Fruit fly (Drosophila melanogaster) whole organism, embryonic: Measurements from ENCODE around the gene TFAM.

Experiments
- Abd-B ChIP-seq: fragments of 200-800 bp; sonication (Bioruptor generic); optimal IDR thresholded peaks from 2 replicates; lab custom pipeline; 2018; ENCODE audit warnings: missing biosample characterization, mild to moderate bottlenecking, missing genetic modification characterization, moderate library complexity
- Bteb2 ChIP-seq: fragments of 200-800 bp; sonication (Bioruptor generic); optimal IDR thresholded peaks from 2 replicates; lab custom pipeline; 2016; ENCODE audit warnings: missing biosample characterization, missing genetic modification characterization
- CG12104 ChIP-seq: fragments of 200-800 bp; sonication (Bioruptor generic); optimal IDR thresholded peaks from 3 replicates; lab custom pipeline; 2016; ENCODE audit warnings: missing biosample characterization, missing genetic modification characterization
- CG12155 ChIP-seq: fragments of 200-800 bp; sonication (Bioruptor generic); optimal IDR thresholded peaks from 3 replicates; lab custom pipeline; 2016; ENCODE audit warnings: missing biosample characterization, missing genetic modification characterization
- CG12236 ChIP-seq: fragments of 200-800 bp; sonication (Bioruptor generic); optimal IDR thresholded peaks from 2 replicates; lab custom pipeline; 2016; ENCODE audit warnings: missing biosample characterization, missing genetic modification characterization
- CG12769 ChIP-seq: fragments of 200-800 bp; sonication (Bioruptor generic); optimal IDR thresholded peaks from 2 replicates; lab custom pipeline; 2019; ENCODE audit warnings: missing biosample characterization, mild to moderate bottlenecking, missing genetic modification characterization, moderate library complexity
- CG13296 ChIP-seq: fragments of 200-800 bp; sonication (Bioruptor generic); optimal IDR thresholded peaks from 3 replicates; lab custom pipeline; 2018; ENCODE audit warnings: missing biosample characterization, mild to moderate bottlenecking, missing genetic modification characterization
- CG16813 ChIP-seq: fragments of 200-800 bp; sonication (Bioruptor generic); IDR thresholded peaks from 3 replicates; pipeline ENCODE4 v1.3.6; 2022; ENCODE audit warnings: missing biosample characterization, missing genetic modification characterization; ENCODE audit not compliant: partially characterized antibody
- CG17568 ChIP-seq: fragments of 200-800 bp; sonication (Bioruptor generic); optimal IDR thresholded peaks from 2 replicates; lab custom pipeline; 2018; ENCODE audit warnings: missing biosample characterization, mild to moderate bottlenecking, missing genetic modification characterization, moderate library complexity
- CG18262 ChIP-seq: fragments of 200-800 bp; optimal IDR thresholded peaks from 3 replicates; lab custom pipeline; 2019; ENCODE audit warnings: missing biosample characterization, mild to moderate bottlenecking, missing genetic modification characterization, moderate library complexity
- CG18619 ChIP-seq: fragments of 200-800 bp; sonication (Bioruptor generic); optimal IDR thresholded peaks from 3 replicates; lab custom pipeline; 2017; ENCODE audit warnings: missing biosample characterization, mild to moderate bottlenecking, missing genetic modification characterization
- CG30403 ChIP-seq: fragments of 200-800 bp; sonication (Bioruptor generic); optimal IDR thresholded peaks from 3 replicates; lab custom pipeline; 2016; ENCODE audit warnings: missing biosample characterization, missing genetic modification characterization
- CG31388 ChIP-seq: fragments of 200-800 bp; sonication (Bioruptor generic); optimal IDR thresholded peaks from 2 replicates; lab custom pipeline; 2016; ENCODE audit warnings: missing biosample characterization, missing genetic modification characterization
- CG31441 ChIP-seq: fragments of 200-800 bp; sonication (Bioruptor generic); IDR thresholded peaks from 2 replicates; pipeline ENCODE4 v1.3.6; 2022; ENCODE audit warnings: missing biosample characterization, missing genetic modification characterization
- CG3281 ChIP-seq: fragments of 200-800 bp; sonication (Bioruptor generic); optimal IDR thresholded peaks from 3 replicates; lab custom pipeline; 2017; ENCODE audit warnings: missing biosample characterization, mild to moderate bottlenecking, missing genetic modification characterization
- CG34224 ChIP-seq: fragments of 200-800 bp; sonication (Bioruptor generic); IDR thresholded peaks from 3 replicates; pipeline ENCODE4 v1.3.6; 2022; ENCODE audit warnings: missing biosample characterization, missing genetic modification characterization; ENCODE audit not compliant: partially characterized antibody
- CG3847 ChIP-seq: fragments of 200-800 bp; sonication (Bioruptor generic); IDR thresholded peaks from 2 replicates; pipeline ENCODE4 v1.3.6; 2022; ENCODE audit warnings: missing biosample characterization, missing genetic modification characterization
- CG43689 ChIP-seq: fragments of 200-800 bp; sonication (Bioruptor generic); IDR thresholded peaks from 2 replicates; pipeline ENCODE4 v1.3.6; 2022; ENCODE audit warnings: missing biosample characterization, missing genetic modification characterization
- CG4424 ChIP-seq: fragments of 200-800 bp; sonication (Bioruptor generic); optimal IDR thresholded peaks from 3 replicates; lab custom pipeline; 2016; ENCODE audit warnings: missing biosample characterization, missing genetic modification characterization
- CG7928 ChIP-seq: fragments of 200-800 bp; sonication (Bioruptor generic); optimal IDR thresholded peaks from 2 replicates; lab custom pipeline; 2017; ENCODE audit warnings: missing biosample characterization, mild to moderate bottlenecking, missing genetic modification characterization
- CG9437 ChIP-seq: fragments of 200-800 bp; sonication (Bioruptor generic); optimal IDR thresholded peaks from 2 replicates; lab custom pipeline; 2018; ENCODE audit warnings: missing biosample characterization, mild to moderate bottlenecking, missing genetic modification characterization
- CG9727 ChIP-seq: fragments of 200-800 bp; sonication (Bioruptor generic); optimal IDR thresholded peaks from 3 replicates; lab custom pipeline; 2017; ENCODE audit warnings: missing biosample characterization, mild to moderate bottlenecking, missing genetic modification characterization
- HHEX ChIP-seq: fragments of 200-800 bp; sonication (Bioruptor generic); optimal IDR thresholded peaks from 3 replicates; lab custom pipeline; 2017; ENCODE audit warnings: missing biosample characterization, mild to moderate bottlenecking, missing genetic modification characterization, missing genetic modification reagents
- MBD-R2 ChIP-seq: fragments of 200-800 bp; sonication (Bioruptor generic); IDR thresholded peaks from 2 replicates; pipeline ENCODE4 v1.3.6; 2022; ENCODE audit warnings: missing biosample characterization, missing genetic modification characterization
- Opbp ChIP-seq: fragments of 200-800 bp; sonication (Bioruptor generic); IDR thresholded peaks from 3 replicates; pipeline ENCODE4 v1.3.6; 2022; ENCODE audit warnings: missing biosample characterization, missing genetic modification characterization; ENCODE audit not compliant: partially characterized antibody
- Ptx1 ChIP-seq: fragments of 200-800 bp; sonication (Bioruptor generic); IDR thresholded peaks from 2 replicates; pipeline ENCODE4 v1.3.6; 2022; ENCODE audit warnings: missing biosample characterization, missing genetic modification characterization
- Scr ChIP-seq: fragments of 200-800 bp; sonication (Bioruptor generic); IDR thresholded peaks from 2 replicates; pipeline ENCODE4 v1.3.6; 2022; ENCODE audit warnings: missing biosample characterization, missing genetic modification characterization; ENCODE audit not compliant: partially characterized antibody
- TFAM ChIP-seq: fragments of 200-800 bp; sonication (Bioruptor generic); optimal IDR thresholded peaks from 2 replicates; lab custom pipeline; 2017; ENCODE audit warnings: missing biosample characterization, missing genetic modification characterization, inconsistent platforms
- Taf1 ChIP-seq: fragments of 200-800 bp; sonication (Bioruptor generic); IDR thresholded peaks from 2 replicates; pipeline ENCODE4 v1.3.6; 2022; ENCODE audit warnings: missing biosample characterization, missing genetic modification characterization
- Xbp1 ChIP-seq: fragments of 200-800 bp; sonication (Bioruptor generic); optimal IDR thresholded peaks from 3 replicates; lab custom pipeline; 2016; ENCODE audit warnings: missing biosample characterization, mild to moderate bottlenecking, missing genetic modification characterization
- ato ChIP-seq: fragments of 200-800 bp; sonication (Bioruptor generic); IDR thresholded peaks from 2 replicates; pipeline ENCODE4 v1.3.6; 2022; ENCODE audit warnings: missing biosample characterization, missing genetic modification characterization; ENCODE audit not compliant: partially characterized antibody
- chinmo ChIP-seq: fragments of 200-800 bp; sonication (Bioruptor generic); IDR thresholded peaks from 4 replicates; pipeline ENCODE4 v1.3.6; 2022; ENCODE audit warnings: missing biosample characterization, missing genetic modification characterization; ENCODE audit not compliant: partially characterized antibody
- ems ChIP-seq: fragments of 200-800 bp; sonication (Bioruptor generic); optimal IDR thresholded peaks from 3 replicates; lab custom pipeline; 2016; ENCODE audit warnings: missing biosample characterization, missing genetic modification characterization
- eve ChIP-seq, 2 experiments: fragments of >200 bp; optimal IDR thresholded peaks; 2 replicates each; lab custom pipeline; 2017; ENCODE audit warnings: missing biosample characterization in 2 of 2, missing genetic modification characterization in 2 of 2
- ewg ChIP-seq: fragments of 200-800 bp; sonication (Bioruptor generic); optimal IDR thresholded peaks from 3 replicates; lab custom pipeline; 2017; ENCODE audit warnings: mild to moderate bottlenecking, missing biosample characterization, missing genetic modification reagents, missing genetic modification characterization
- gcm ChIP-seq: fragments of 200-800 bp; sonication (Bioruptor generic); optimal IDR thresholded peaks from 2 replicates; lab custom pipeline; 2019; ENCODE audit warnings: missing biosample characterization, mild to moderate bottlenecking, missing genetic modification characterization, moderate library complexity
- grau ChIP-seq: fragments of 200-800 bp; optimal IDR thresholded peaks from 3 replicates; lab custom pipeline; 2019; ENCODE audit warnings: missing biosample characterization, mild to moderate bottlenecking, missing genetic modification characterization, moderate library complexity
- gro ChIP-seq: fragments of 200-800 bp; sonication (Bioruptor generic); optimal IDR thresholded peaks from 2 replicates; lab custom pipeline; 2016; ENCODE audit warnings: missing biosample characterization, missing genetic modification characterization
- ham ChIP-seq: fragments of 200-800 bp; sonication (Bioruptor generic); IDR thresholded peaks from 2 replicates; pipeline ENCODE4 v1.3.6; 2022; ENCODE audit warnings: missing biosample characterization, missing genetic modification characterization
- ind ChIP-seq: fragments of 200-800 bp; sonication (Bioruptor generic); optimal IDR thresholded peaks from 3 replicates; lab custom pipeline; 2016; ENCODE audit warnings: missing biosample characterization, missing genetic modification characterization
- inv ChIP-seq: fragments of 200-800 bp; sonication (Bioruptor generic); IDR thresholded peaks from 2 replicates; pipeline ENCODE4 v1.3.6; 2022; ENCODE audit warnings: missing biosample characterization, missing genetic modification characterization; ENCODE audit not compliant: partially characterized antibody
- jumu ChIP-seq: fragments of 200-800 bp; sonication (Bioruptor generic); optimal IDR thresholded peaks from 3 replicates; lab custom pipeline; 2016; ENCODE audit warnings: missing biosample characterization, missing genetic modification characterization
- luna ChIP-seq: fragments of 200-800 bp; sonication (Bioruptor generic); optimal IDR thresholded peaks from 2 replicates; lab custom pipeline; 2016; ENCODE audit warnings: missing biosample characterization, missing genetic modification characterization
- peb ChIP-seq: fragments of 200-800 bp; sonication (Bioruptor generic); IDR thresholded peaks from 2 replicates; pipeline ENCODE4 v1.3.6; 2022; ENCODE audit warnings: missing biosample characterization, missing genetic modification characterization
- pfk ChIP-seq: fragments of 200-800 bp; sonication (Bioruptor generic); optimal IDR thresholded peaks from 2 replicates; lab custom pipeline; 2018; ENCODE audit warnings: missing biosample characterization, mild to moderate bottlenecking, missing genetic modification characterization, moderate library complexity
- run ChIP-seq: fragments of 200-800 bp; sonication (Bioruptor generic); optimal IDR thresholded peaks from 3 replicates; lab custom pipeline; 2018; ENCODE audit warnings: missing biosample characterization, mild to moderate bottlenecking, missing genetic modification characterization
- sd ChIP-seq: fragments of 200-800 bp; sonication (Bioruptor generic); optimal IDR thresholded peaks from 3 replicates; lab custom pipeline; 2018; ENCODE audit warnings: missing biosample characterization, mild to moderate bottlenecking, missing genetic modification characterization, moderate library complexity
- slou ChIP-seq: fragments of 200-800 bp; sonication (Bioruptor generic); optimal IDR thresholded peaks from 3 replicates; lab custom pipeline; 2016; ENCODE audit warnings: missing biosample characterization, missing genetic modification characterization
- sqz ChIP-seq: fragments of 200-800 bp; sonication (Bioruptor generic); optimal IDR thresholded peaks from 3 replicates; lab custom pipeline; 2018; ENCODE audit warnings: missing biosample characterization, mild to moderate bottlenecking, missing genetic modification characterization
- stc ChIP-seq: fragments of 200-800 bp; sonication (Bioruptor generic); IDR thresholded peaks from 2 replicates; pipeline ENCODE4 v1.3.6; 2022; ENCODE audit warnings: missing biosample characterization, missing genetic modification characterization
- zen2 ChIP-seq: fragments of 200-800 bp; sonication (Bioruptor generic); IDR thresholded peaks from 3 replicates; pipeline ENCODE4 v1.3.6; 2022; ENCODE audit warnings: missing biosample characterization, missing genetic modification characterization; ENCODE audit not compliant: partially characterized antibody

Gene TFAM

dm6 chr3R:20588480-20588785 is 11.6 kb upstream of the TFAM start, which contains the start of gene Srp72 (continued):
- peak; percentile 22 for TF ChIP-seq CG13296 (GFP tag; lab: Kevin White, UChicago)
- peak; percentile 66 for TF ChIP-seq CG4424 (GFP tag; lab: Kevin White, UChicago)
- peak; percentile 68 for TF ChIP-seq CG30403 (GFP tag; lab: Kevin White, UChicago)
- no peak for TF ChIP-seq luna (GFP tag; lab: Kevin White, UChicago)
- TF ChIP-seq CG18262 (tag; lab: Kevin White, UChicago): peak; percentile 34
- TF ChIP-seq CG12236 (GFP tag; lab: Kevin White, UChicago): no peak
- TF ChIP-seq gro: no peak
- no peak for TF ChIP-seq peb (GFP tag; lab: Robert Waterston, UW)
- TF ChIP-seq MBD-R2: peak; percentile 19; the same call in 1 of the 2 replicates
- no peak for TF ChIP-seq CG18619
- TF ChIP-seq CG7928 (GFP tag; lab: Kevin White, UChicago): peak; percentile 43
- TF ChIP-seq ato: no peak
- no peak for TF ChIP-seq Bteb2
- no peak for TF ChIP-seq CG34224
- no peak for TF ChIP-seq chinmo (GFP tag; lab: Robert Waterston, UW)
- no peak for TF ChIP-seq sqz
- TF ChIP-seq CG3281 (GFP tag; lab: Kevin White, UChicago): peak; percentile 42
- TF ChIP-seq ham (GFP tag; lab: Robert Waterston, UW): no peak
- no peak for TF ChIP-seq inv (GFP tag; lab: Robert Waterston, UW)
- peak; percentile 69 for TF ChIP-seq ind (GFP tag; lab: Kevin White, UChicago)
- no peak for TF ChIP-seq run (tag; lab: Kevin White, UChicago)
- no peak for TF ChIP-seq TFAM (GFP tag; lab: Kevin White, UChicago)
- TF ChIP-seq CG12104 (GFP tag; lab: Kevin White, UChicago): peak; percentile 57
- TF ChIP-seq CG31441 (GFP tag; lab: Robert Waterston, UW): 0 out of 2 replicates have a peak, but pooled peaks have one; percentile 21
- no peak for TF ChIP-seq ems (GFP tag; lab: Kevin White, UChicago)
- no peak for TF ChIP-seq CG43689 (GFP tag; lab: Robert Waterston, UW)
- peak; percentile 66 for TF ChIP-seq CG9727 (GFP tag; lab: Kevin White, UChicago)
- no peak for TF ChIP-seq gcm (GFP tag; lab: Kevin White, UChicago)
- TF ChIP-seq sd: peak; percentile 33
- TF ChIP-seq jumu (GFP tag; lab: Kevin White, UChicago): no peak
- TF ChIP-seq CG9437: peak; percentile 84
- no peak for TF ChIP-seq ewg
- no peak for TF ChIP-seq Opbp (GFP tag; lab: Robert Waterston, UW)
- TF ChIP-seq Abd-B (GFP tag; lab: Kevin White, UChicago): no peak
- TF ChIP-seq slou: no peak
- peak; percentile 51 for TF ChIP-seq CG12155 (GFP tag; lab: Kevin White, UChicago)
- TF ChIP-seq pfk (GFP tag; lab: Kevin White, UChicago): no peak
- TF ChIP-seq CG31388 (GFP tag; lab: Kevin White, UChicago): no peak
- TF ChIP-seq grau: peak; percentile 41
- TF ChIP-seq CG3847 (GFP tag; lab: Robert Waterston, UW): peak; percentile 62
- TF ChIP-seq zen2 (GFP tag; lab: Robert Waterston, UW): no peak
- TF ChIP-seq CG12769 (tag; lab: Kevin White, UChicago): no peak
- TF ChIP-seq CG17568 (GFP tag; lab: Kevin White, UChicago): no peak
- TF ChIP-seq HHEX (GFP tag; lab: Kevin White, UChicago): peak; percentile 22
- TF ChIP-seq stc: peak; percentile 45; the same call in 1 of the 2 replicates
- no peak for TF ChIP-seq Scr (GFP tag; lab: Robert Waterston, UW)
- TF ChIP-seq Ptx1 (GFP tag; lab: Robert Waterston, UW): peak; percentile 42; the same call in 1 of the 2 replicates
- peak; percentile 66 for TF ChIP-seq Xbp1 (GFP tag; lab: Kevin White, UChicago)
- no peak for TF ChIP-seq CG16813 (GFP tag; lab: Robert Waterston, UW)
- TF ChIP-seq Taf1 (GFP tag; lab: Robert Waterston, UW): no peak
- TF ChIP-seq eve (GFP tag; optimal IDR thresholded peaks at IDR 0.05; lab: Kevin White, UChicago): no peak
